Worm (Caenorhabditis elegans) whole organism, early embryonic: ENCODE results near the gene mrpl-4.

Experiments used
- B0310.2 ChIP-seq: sonication (generic microtip); optimal IDR thresholded peaks from 2 replicates; lab custom pipeline; 2016; ENCODE audit warnings: mild to moderate bottlenecking, missing genetic modification characterization, missing compliant biosample characterization
- ama-1 ChIP-seq: fragments of 150-350 bp; optimal IDR thresholded peaks from 2 replicates; lab custom pipeline; 2014
- ets-7 ChIP-seq: sonication (generic microtip); optimal IDR thresholded peaks from 2 replicates; lab custom pipeline; 2016; ENCODE audit warnings: missing genotype, missing genetic modification characterization, missing compliant biosample characterization
- hmg-4 ChIP-seq: fragments of 200-800 bp; sonication (Bioruptor generic); optimal IDR thresholded peaks from 2 replicates; lab custom pipeline; 2018; ENCODE audit warnings: mild to moderate bottlenecking, missing genetic modification characterization, missing compliant biosample characterization
- hnd-1 ChIP-seq: sonication (generic microtip); optimal IDR thresholded peaks from 2 replicates; lab custom pipeline; 2016; ENCODE audit warnings: missing genetic modification characterization, missing compliant biosample characterization
- pes-1 ChIP-seq: fragments of 200-800 bp; sonication (Bioruptor generic); IDR thresholded peaks from 2 replicates; pipeline ENCODE4 v1.3.6; 2022; ENCODE audit warnings: missing genetic modification reagents, missing genetic modification characterization, missing compliant biosample characterization
- tbx-11 ChIP-seq: fragments of 200-800 bp; sonication (Bioruptor generic); IDR thresholded peaks from 2 replicates; pipeline ENCODE4 v1.3.6; 2022; ENCODE audit warnings: missing genetic modification characterization, missing compliant biosample characterization
- tbx-37 ChIP-seq: fragments of 200-800 bp; sonication (Bioruptor generic); conservative IDR thresholded peaks from 2 replicates; pipeline ENCODE4 v1.3.6; 2022; ENCODE audit warnings: missing genetic modification reagents, missing genetic modification characterization, missing compliant biosample characterization
- tra-4 ChIP-seq: sonication (generic microtip); optimal IDR thresholded peaks from 2 replicates; lab custom pipeline; 2017; ENCODE audit warnings: missing genetic modification characterization, missing compliant biosample characterization

ce11 chrV:8462074-8462473 lies 5.0 kb upstream of the mrpl-4 start, which contains the start of the genes dnj-22 and natc-1:
- no peak for TF ChIP-seq ama-1 (lab: Kevin White, UChicago)
- TF ChIP-seq pes-1 (GFP tag; lab: Robert Waterston, UW), result no peak
- no peak for TF ChIP-seq tbx-37
- TF ChIP-seq B0310.2 (tag; lab: Kevin White, UChicago), result no peak
- TF ChIP-seq tbx-11, result no peak
- no peak for TF ChIP-seq ets-7
- TF ChIP-seq hmg-4 (GFP tag; lab: Kevin White, UChicago), result no peak
- no peak for TF ChIP-seq hnd-1 (tag; lab: Kevin White, UChicago)
- no peak for TF ChIP-seq tra-4
